Fruit fly (Drosophila melanogaster) whole organism, embryonic: ENCODE results near the gene MCU.

Experiments
- Abd-B ChIP-seq: fragments of 200-800 bp; sonication (Bioruptor generic); optimal IDR thresholded peaks from 2 replicates; lab custom pipeline; 2018; ENCODE audit warnings: missing biosample characterization, mild to moderate bottlenecking, missing genetic modification characterization, moderate library complexity
- Bdp1 ChIP-seq: fragments of 200-800 bp; sonication (Bioruptor generic); optimal IDR thresholded peaks from 3 replicates; lab custom pipeline; 2016; ENCODE audit warnings: missing biosample characterization, missing genetic modification characterization
- CG1024 ChIP-seq: fragments of 200-800 bp; sonication (Bioruptor generic); IDR thresholded peaks from 2 replicates; pipeline ENCODE4 v1.3.6; 2022; ENCODE audit warnings: missing biosample characterization, missing genetic modification characterization
- CG10654 ChIP-seq: fragments of 200-800 bp; sonication (Bioruptor generic); optimal IDR thresholded peaks from 2 replicates; lab custom pipeline; 2016; ENCODE audit warnings: missing biosample characterization, missing genetic modification characterization
- CG11093 ChIP-seq: fragments of 200-800 bp; sonication (Bioruptor generic); IDR thresholded peaks from 3 replicates; pipeline ENCODE4 v1.3.6; 2022; ENCODE audit warnings: missing biosample characterization, missing genetic modification characterization
- CG12299 ChIP-seq: fragments of 200-800 bp; sonication (Bioruptor generic); optimal IDR thresholded peaks from 2 replicates; lab custom pipeline; 2018; ENCODE audit warnings: missing biosample characterization, mild to moderate bottlenecking, missing genetic modification characterization
- CG12391 ChIP-seq: fragments of 200-800 bp; sonication (Bioruptor generic); optimal IDR thresholded peaks from 3 replicates; lab custom pipeline; 2018; ENCODE audit warnings: missing biosample characterization, mild to moderate bottlenecking, missing genetic modification characterization, moderate library complexity
- CG15269 ChIP-seq: fragments of 200-800 bp; sonication (Bioruptor generic); optimal IDR thresholded peaks from 2 replicates; lab custom pipeline; 2018; ENCODE audit warnings: missing biosample characterization, mild to moderate bottlenecking, missing genetic modification characterization, moderate library complexity
- CG15479 ChIP-seq: fragments of 200-800 bp; sonication (Bioruptor generic); optimal IDR thresholded peaks from 3 replicates; lab custom pipeline; 2019; ENCODE audit warnings: missing biosample characterization, mild to moderate bottlenecking, missing genetic modification characterization, moderate library complexity
- CG15514 ChIP-seq: fragments of 200-800 bp; sonication (Bioruptor generic); optimal IDR thresholded peaks from 3 replicates; lab custom pipeline; 2017; ENCODE audit warnings: missing biosample characterization, missing genetic modification characterization, mild to moderate bottlenecking, moderate library complexity, missing genetic modification reagents
- CG15601 ChIP-seq: fragments of 200-800 bp; sonication (Bioruptor generic); optimal IDR thresholded peaks from 3 replicates; lab custom pipeline; 2019; ENCODE audit warnings: missing biosample characterization, mild to moderate bottlenecking, missing genetic modification characterization, moderate library complexity
- CG1647 ChIP-seq: fragments of 200-800 bp; sonication (Bioruptor generic); optimal IDR thresholded peaks from 3 replicates; lab custom pipeline; 2016; ENCODE audit warnings: missing biosample characterization, missing genetic modification characterization
- CG1832 ChIP-seq: fragments of 200-800 bp; sonication (Bioruptor generic); optimal IDR thresholded peaks from 2 replicates; lab custom pipeline; 2017; ENCODE audit warnings: missing biosample characterization, mild to moderate bottlenecking, missing genetic modification characterization, inconsistent platforms
- CG30020 ChIP-seq: fragments of 200-800 bp; optimal IDR thresholded peaks from 2 replicates; lab custom pipeline; 2019; ENCODE audit warnings: missing biosample characterization, mild to moderate bottlenecking, missing genetic modification characterization, moderate library complexity
- CG30403 ChIP-seq: fragments of 200-800 bp; sonication (Bioruptor generic); optimal IDR thresholded peaks from 3 replicates; lab custom pipeline; 2016; ENCODE audit warnings: missing biosample characterization, missing genetic modification characterization
- CG33557 ChIP-seq: fragments of 200-800 bp; sonication (Bioruptor generic); optimal IDR thresholded peaks from 2 replicates; lab custom pipeline; 2019; ENCODE audit warnings: missing biosample characterization, mild to moderate bottlenecking, missing genetic modification characterization, moderate library complexity
- CG34224 ChIP-seq: fragments of 200-800 bp; sonication (Bioruptor generic); IDR thresholded peaks from 3 replicates; pipeline ENCODE4 v1.3.6; 2022; ENCODE audit warnings: missing biosample characterization, missing genetic modification characterization; ENCODE audit not compliant: partially characterized antibody
- CG34422 ChIP-seq: fragments of 200-800 bp; sonication (Bioruptor generic); IDR thresholded peaks from 3 replicates; pipeline ENCODE4 v1.3.6; 2022; ENCODE audit warnings: missing biosample characterization, missing genetic modification characterization
- CG3726 ChIP-seq: fragments of 200-800 bp; sonication (Bioruptor generic); IDR thresholded peaks from 3 replicates; pipeline ENCODE4, ENCODE4 v1.3.6; 2022; ENCODE audit warnings: missing biosample characterization, missing genetic modification characterization
- CG3847 ChIP-seq: fragments of 200-800 bp; sonication (Bioruptor generic); IDR thresholded peaks from 2 replicates; pipeline ENCODE4 v1.3.6; 2022; ENCODE audit warnings: missing biosample characterization, missing genetic modification characterization
- CG7928 ChIP-seq: fragments of 200-800 bp; sonication (Bioruptor generic); optimal IDR thresholded peaks from 2 replicates; lab custom pipeline; 2017; ENCODE audit warnings: missing biosample characterization, mild to moderate bottlenecking, missing genetic modification characterization
- CG9817 ChIP-seq: fragments of 200-800 bp; sonication (Bioruptor generic); optimal IDR thresholded peaks from 2 replicates; lab custom pipeline; 2018; ENCODE audit warnings: missing biosample characterization, mild to moderate bottlenecking, missing genetic modification characterization, moderate library complexity
- E2f1 ChIP-seq: fragments of 200-800 bp; sonication (Bioruptor generic); IDR thresholded peaks from 2 replicates; pipeline ENCODE4 v1.3.6; 2022; ENCODE audit warnings: missing biosample characterization, missing genetic modification characterization
- Eip74EF ChIP-seq, 2 experiments: fragments of 200-800 bp in 1 of 2; fragments of >200 bp in 1 of 2; sonication (Bioruptor generic) in 1 of 2; optimal IDR thresholded peaks; 2 replicates each; lab custom pipeline; 2017 to 2019; ENCODE audit warnings: missing biosample characterization in 2 of 2, missing genetic modification characterization in 2 of 2, mild to moderate bottlenecking in 1 of 2, moderate library complexity in 1 of 2
- Ets65A ChIP-seq: fragments of 200-800 bp; sonication (Bioruptor generic); peaks from one replicate; lab custom pipeline; 2016; ENCODE audit warnings: missing biosample characterization, missing genetic modification characterization
- HLH54F ChIP-seq: fragments of 200-800 bp; sonication (Bioruptor generic); optimal IDR thresholded peaks from 3 replicates; lab custom pipeline; 2016; ENCODE audit warnings: missing biosample characterization, missing genetic modification characterization
- Hr39 ChIP-seq: fragments of >200 bp; optimal IDR thresholded peaks from 2 replicates; lab custom pipeline; 2017
- Max ChIP-seq: fragments of 200-800 bp; sonication (Bioruptor generic); optimal IDR thresholded peaks from 2 replicates; lab custom pipeline; 2016; ENCODE audit warnings: missing biosample characterization, mild to moderate bottlenecking, missing genetic modification characterization
- Oli ChIP-seq: fragments of 200-800 bp; sonication (Bioruptor generic); optimal IDR thresholded peaks from 2 replicates; lab custom pipeline; 2018; ENCODE audit warnings: missing biosample characterization, mild to moderate bottlenecking, missing genetic modification characterization, moderate library complexity
- Ptx1 ChIP-seq: fragments of 200-800 bp; sonication (Bioruptor generic); IDR thresholded peaks from 2 replicates; pipeline ENCODE4 v1.3.6; 2022; ENCODE audit warnings: missing biosample characterization, missing genetic modification characterization
- Sry-δ ChIP-seq: fragments of 200-800 bp; sonication (Bioruptor generic); optimal IDR thresholded peaks from 2 replicates; lab custom pipeline; 2016; ENCODE audit warnings: missing biosample characterization, missing genetic modification characterization
- Ssrp ChIP-seq: fragments of 200-800 bp; sonication (Bioruptor generic); optimal IDR thresholded peaks from 2 replicates; lab custom pipeline; 2018; ENCODE audit warnings: missing biosample characterization, mild to moderate bottlenecking, missing genetic modification characterization, moderate library complexity
- Stat92E ChIP-seq, 3 experiments: fragments of >200 bp in 2 of 3; fragments of 200-800 bp in 1 of 3; sonication (Bioruptor generic) in 1 of 3; optimal IDR thresholded peaks; 2 replicates each; lab custom pipeline; 2017 to 2019; ENCODE audit warnings: missing biosample characterization in 3 of 3, missing genetic modification characterization in 3 of 3, mild to moderate bottlenecking in 1 of 3, moderate library complexity in 1 of 3
- bsh ChIP-seq, 2 experiments: fragments of 200-800 bp; sonication (Bioruptor generic); optimal IDR thresholded peaks; 2 replicates each; lab custom pipeline; 2017 to 2018; ENCODE audit warnings: mild to moderate bottlenecking in 2 of 2, missing biosample characterization in 2 of 2, missing genetic modification characterization in 2 of 2, moderate library complexity in 1 of 2
- caup ChIP-seq: fragments of 200-800 bp; sonication (Bioruptor generic); optimal IDR thresholded peaks from 3 replicates; lab custom pipeline; 2017; ENCODE audit warnings: missing biosample characterization, mild to moderate bottlenecking, missing genetic modification characterization, moderate library complexity; ENCODE audit not compliant: severe bottlenecking
- ems ChIP-seq: fragments of 200-800 bp; sonication (Bioruptor generic); optimal IDR thresholded peaks from 3 replicates; lab custom pipeline; 2016; ENCODE audit warnings: missing biosample characterization, missing genetic modification characterization
- eyg ChIP-seq: fragments of 200-800 bp; sonication (Bioruptor generic); optimal IDR thresholded peaks from 3 replicates; lab custom pipeline; 2016; ENCODE audit warnings: missing biosample characterization, missing genetic modification characterization
- gcm ChIP-seq: fragments of 200-800 bp; sonication (Bioruptor generic); optimal IDR thresholded peaks from 2 replicates; lab custom pipeline; 2019; ENCODE audit warnings: missing biosample characterization, mild to moderate bottlenecking, missing genetic modification characterization, moderate library complexity
- gfzf ChIP-seq: fragments of 200-800 bp; sonication (Bioruptor generic); optimal IDR thresholded peaks from 2 replicates; lab custom pipeline; 2016; ENCODE audit warnings: missing biosample characterization, mild to moderate bottlenecking, missing genetic modification characterization, moderate library complexity
- hkb ChIP-seq, 2 experiments: fragments of 200-800 bp in 1 of 2; fragments of >200 bp in 1 of 2; sonication (Bioruptor generic) in 1 of 2; IDR thresholded peaks in 1 of 2; optimal IDR thresholded peaks in 1 of 2; 2 replicates each; pipeline versions ENCODE4 v1.3.6 to Lab custom; 2017 to 2022; ENCODE audit warnings: missing biosample characterization in 1 of 2, missing genetic modification characterization in 1 of 2
- jigr1 ChIP-seq: fragments of 200-800 bp; sonication (Bioruptor generic); IDR thresholded peaks from 3 replicates; pipeline ENCODE4 v1.3.6; 2022; ENCODE audit warnings: missing biosample characterization, missing genetic modification characterization
- kay ChIP-seq: fragments of 200-800 bp; sonication (Bioruptor generic); optimal IDR thresholded peaks from 2 replicates; lab custom pipeline; 2016; ENCODE audit warnings: missing biosample characterization, missing genetic modification characterization
- lilli ChIP-seq: fragments of 200-800 bp; sonication (Bioruptor generic); optimal IDR thresholded peaks from 3 replicates; lab custom pipeline; 2016; ENCODE audit warnings: missing biosample characterization, missing genetic modification characterization
- pho ChIP-seq: fragments of 200-800 bp; sonication (Bioruptor generic); optimal IDR thresholded peaks from 2 replicates; lab custom pipeline; 2016; ENCODE audit warnings: missing biosample characterization, missing genetic modification characterization
- psq ChIP-seq: fragments of 200-800 bp; sonication (Bioruptor generic); optimal IDR thresholded peaks from 2 replicates; lab custom pipeline; 2017; ENCODE audit warnings: missing biosample characterization, missing genetic modification characterization
- sima ChIP-seq: fragments of 200-800 bp; sonication (Bioruptor generic); optimal IDR thresholded peaks from 2 replicates; lab custom pipeline; 2016; ENCODE audit warnings: missing biosample characterization, missing genetic modification characterization
- slou ChIP-seq: fragments of 200-800 bp; sonication (Bioruptor generic); optimal IDR thresholded peaks from 3 replicates; lab custom pipeline; 2016; ENCODE audit warnings: missing biosample characterization, missing genetic modification characterization
- tx ChIP-seq: fragments of 200-800 bp; sonication (Bioruptor generic); optimal IDR thresholded peaks from 2 replicates; lab custom pipeline; 2016; ENCODE audit warnings: missing biosample characterization, missing genetic modification characterization
- wor ChIP-seq: fragments of 200-800 bp; sonication (Bioruptor generic); IDR thresholded peaks from 2 replicates; pipeline ENCODE4 v1.3.6; 2022; ENCODE audit warnings: missing biosample characterization, missing genetic modification characterization
- yki ChIP-seq: fragments of >200 bp; optimal IDR thresholded peaks from 3 replicates; lab custom pipeline; 2018

Gene MCU

DNA sequence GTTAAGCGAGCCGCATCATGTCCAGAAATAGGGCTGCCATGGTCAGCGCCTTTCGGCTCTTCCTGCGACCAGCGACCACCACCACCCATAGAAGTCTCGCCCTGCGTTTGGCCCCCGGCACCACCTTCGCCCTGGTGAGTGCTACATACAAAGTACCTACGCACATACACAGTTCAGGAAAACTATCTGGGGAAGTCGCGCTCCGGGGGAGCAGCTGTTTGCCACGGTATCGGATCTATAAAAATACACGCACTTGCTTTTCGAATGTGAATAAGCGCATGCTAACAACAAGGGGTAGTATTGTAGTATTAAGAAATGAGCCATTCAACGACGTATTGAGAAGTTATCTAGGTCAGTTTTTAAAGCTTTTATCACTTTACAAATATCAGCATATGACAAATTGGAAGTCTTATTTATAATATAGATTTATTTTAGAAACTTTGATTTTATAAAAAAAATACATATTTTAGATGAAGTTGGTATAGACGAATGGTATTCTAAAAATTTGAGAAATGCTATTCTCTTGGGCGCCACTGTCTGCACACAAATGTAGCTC lies 1.4 kb downstream of the MCU start (continued):
- TF ChIP-seq CG33557 (peak; percentile 61), Ssrp (tag; lab: Kevin White, UChicago) (peak; percentile 69), tx (GFP tag; lab: Kevin White, UChicago) (no peak), gfzf (GFP tag; lab: Kevin White, UChicago) (no peak), kay (GFP tag; lab: Kevin White, UChicago) (no peak), Oli (tag; lab: Kevin White, UChicago) (peak; percentile 77), bsh (GFP tag; optimal IDR thresholded peaks at IDR 0.05; lab: Kevin White, UChicago) (peak; percentile 38 to 73), yki (lab: Kevin White, UChicago) (no peak), CG3847 (peak; percentile 25; the same call in 1 of the 2 replicates), Stat92E (GFP tag; optimal IDR thresholded peaks at IDR 0.05; lab: Kevin White, UChicago) (no peak), CG1647 (GFP tag; lab: Kevin White, UChicago) (no peak), hkb (optimal IDR thresholded peaks at IDR 0.05; lab: Kevin White, UChicago) (no peak), hkb (GFP tag; IDR thresholded peaks at IDR 0.05; lab: Robert Waterston, UW) (peak; percentile 45; the same call in 1 of the 2 replicates), wor (GFP tag; lab: Robert Waterston, UW) (0 out of 2 replicates have a peak, but pooled peaks have one; percentile 20), jigr1 (GFP tag; lab: Robert Waterston, UW) (no peak), Ptx1 (GFP tag; lab: Robert Waterston, UW) (peak; percentile 53), CG34224 (no peak), Bdp1 (no peak), CG12299 (tag; lab: Kevin White, UChicago) (no peak), Ets65A (GFP tag; lab: Kevin White, UChicago) (peak; percentile 91), CG9817 (peak; percentile 57), gcm (GFP tag; lab: Kevin White, UChicago) (peak; percentile 51), Eip74EF (GFP tag; optimal IDR thresholded peaks at IDR 0.05; lab: Kevin White, UChicago) (peak in 1 of 2 experiments; percentile 50), eyg (GFP tag; lab: Kevin White, UChicago) (no peak), pho (GFP tag; lab: Kevin White, UChicago) (no peak), CG10654 (GFP tag; lab: Kevin White, UChicago) (peak; percentile 40), CG7928 (no peak), Sry-δ (GFP tag; lab: Kevin White, UChicago) (no peak), CG15479 (GFP tag; lab: Kevin White, UChicago) (no peak), CG30403 (GFP tag; lab: Kevin White, UChicago) (peak; percentile 50), CG15514 (peak; percentile 26), HLH54F (GFP tag; lab: Kevin White, UChicago) (no peak), lilli (GFP tag; lab: Kevin White, UChicago) (no peak), Abd-B (peak; percentile 50), Hr39 (lab: Kevin White, UChicago) (no peak), Max (GFP tag; lab: Kevin White, UChicago) (peak; percentile 3), CG3726 (GFP tag; lab: Robert Waterston, UW) (no peak), ems (no peak), psq (GFP tag; lab: Kevin White, UChicago) (no peak), CG30020 (tag; lab: Kevin White, UChicago) (peak; percentile 11), slou (no peak), caup (GFP tag; lab: Kevin White, UChicago) (peak; percentile 3), CG15269 (peak; percentile 73), CG15601 (tag; lab: Kevin White, UChicago) (peak; percentile 61), CG1832 (GFP tag; lab: Kevin White, UChicago) (no peak), E2f1 (GFP tag; lab: Robert Waterston, UW) (0 out of 2 replicates have a peak, but pooled peaks have one; percentile 24), CG12391 (tag; lab: Kevin White, UChicago) (peak; percentile 73), CG11093 (GFP tag; lab: Robert Waterston, UW) (no peak), CG34422 (GFP tag; lab: Robert Waterston, UW) (0 out of 3 replicates have a peak, but pooled peaks have one; percentile 19), sima (no peak), CG1024 (GFP tag; lab: Robert Waterston, UW) (no peak)
